Fruit fly (Drosophila melanogaster): ENCODE results near the gene Acsf3.
A peak's percentile ranks its signal among the peaks of the same experiment; 100 is the strongest.

Gene Acsf3

dm6 chrX:7333858-7334800 is 5.3 kb downstream of the Acsf3 start (continued):
- TF ChIP-seq CG15073 (GFP tag; optimal IDR thresholded peaks at IDR 0.05) (no peak), gsb-n (tag; optimal IDR thresholded peaks at IDR 0.05) (no peak), chinmo (GFP tag; IDR thresholded peaks at IDR 0.05; ENCODE audit: partially characterized antibody) (peak; percentile 69; the same call in 2 of the 4 replicates), CG14710 (tag; optimal IDR thresholded peaks at IDR 0.05) (no peak), lbe (GFP tag; optimal IDR thresholded peaks at IDR 0.05) (no peak), CG7745 (tag; optimal IDR thresholded peaks at IDR 0.05) (no peak), cad (GFP tag; optimal IDR thresholded peaks at IDR 0.05) (peak; percentile 74), Xrp1 (GFP tag; IDR thresholded peaks at IDR 0.05) (peak; percentile 23; the same call in 1 of the 2 replicates), CG2129 (GFP tag; IDR thresholded peaks at IDR 0.05; ENCODE audit: partially characterized antibody) (no peak), B-H1 (GFP tag; IDR thresholded peaks at IDR 0.05) (no peak), p53 (GFP tag; optimal IDR thresholded peaks at IDR 0.05) (no peak), CG2202 (tag; optimal IDR thresholded peaks at IDR 0.05) (no peak), Hr78 (GFP tag; optimal IDR thresholded peaks at IDR 0.05) (no peak), schlank (tag; optimal IDR thresholded peaks at IDR 0.05) (no peak), crc (GFP tag; optimal IDR thresholded peaks at IDR 0.05) (peak; percentile 36), CG32772 (GFP tag; IDR thresholded peaks at IDR 0.05) (no peak), peb (GFP tag; IDR thresholded peaks at IDR 0.05) (no peak), hbn (GFP tag; IDR thresholded peaks at IDR 0.05; ENCODE audit: partially characterized antibody) (no peak), CG3163 (GFP tag; optimal IDR thresholded peaks at IDR 0.05) (peak; percentile 9), zen (tag; optimal IDR thresholded peaks at IDR 0.05) (no peak), CG14667 (GFP tag; IDR thresholded peaks at IDR 0.05) (no peak), CG12219 (GFP tag; optimal IDR thresholded peaks at IDR 0.05) (no peak), zfh2 (GFP tag; optimal IDR thresholded peaks at IDR 0.05) (peak; percentile 70), otp (GFP tag; IDR thresholded peaks at IDR 0.05) (no peak), ATbp (GFP tag; optimal IDR thresholded peaks at IDR 0.05) (no peak), mirr (GFP tag; optimal IDR thresholded peaks at IDR 0.05) (peak; percentile 61), CG11560 (tag; IDR thresholded peaks at IDR 0.05) (no peak), NC2β (GFP tag; optimal IDR thresholded peaks at IDR 0.05) (no peak), CG15269 (tag; optimal IDR thresholded peaks at IDR 0.05) (peak; percentile 24), Kr (GFP tag; optimal IDR thresholded peaks at IDR 0.05) (peak; percentile 59), CG10543 (GFP tag; optimal IDR thresholded peaks at IDR 0.05) (no peak), Asciz (GFP tag; optimal IDR thresholded peaks at IDR 0.05) (no peak), Oli (tag; optimal IDR thresholded peaks at IDR 0.05) (no peak), D (optimal IDR thresholded peaks at IDR 0.05) (no peak), D (GFP tag; optimal IDR thresholded peaks at IDR 0.05) (no peak), CG4854 (GFP tag; optimal IDR thresholded peaks at IDR 0.05) (no peak), disco-r (GFP tag; optimal IDR thresholded peaks at IDR 0.05) (peak; percentile 29), CG13894 (tag; optimal IDR thresholded peaks at IDR 0.05) (no peak), CG6254 (GFP tag; optimal IDR thresholded peaks at IDR 0.05) (no peak), CG17385 (GFP tag; optimal IDR thresholded peaks at IDR 0.05) (no peak), Atf3 (GFP tag; optimal IDR thresholded peaks at IDR 0.05) (peak; percentile 2), NfI (GFP tag; optimal IDR thresholded peaks at IDR 0.05) (peak; percentile 6), CG18619 (GFP tag; optimal IDR thresholded peaks at IDR 0.05) (peak; percentile 2), Pdp1 (GFP tag; optimal IDR thresholded peaks at IDR 0.05) (peak in 1 of 2 experiments; percentile 18), CG7556 (GFP tag; optimal IDR thresholded peaks at IDR 0.05) (no peak), bcd (GFP tag; optimal IDR thresholded peaks at IDR 0.05) (peak; percentile 37), run (tag; optimal IDR thresholded peaks at IDR 0.05) (no peak), ase (GFP tag; IDR thresholded peaks at IDR 0.05) (no peak)
